Worm (Caenorhabditis elegans) whole organism, L4 larva: ENCODE measurements around the gene csp-2.
"Not testable (repeated sequence)": the region's sequence is repeated elsewhere in the genome, so short reads cannot be mapped to it uniquely, and the experiment has no call there.

Source experiments
- F10B5.3 ChIP-seq: sonication (generic microtip); optimal IDR thresholded peaks from 2 replicates; lab custom pipeline; 2016; ENCODE audit warnings: mild to moderate bottlenecking, missing genetic modification characterization, missing compliant biosample characterization
- F49E8.2 ChIP-seq: sonication (generic microtip); optimal IDR thresholded peaks from 2 replicates; lab custom pipeline; 2016; ENCODE audit warnings: missing compliant biosample characterization, mild to moderate bottlenecking, missing genetic modification characterization, borderline replicate concordance
- R02D3.7 ChIP-seq: fragments of 150-350 bp; sonication (generic microtip); optimal IDR thresholded peaks from 3 replicates; lab custom pipeline; 2014; ENCODE audit warnings: missing biosample characterization, missing genetic modification characterization
- Y105C5A.15 ChIP-seq: fragments of 200-800 bp; sonication (Bioruptor generic); IDR thresholded peaks from 2 replicates; pipeline ENCODE4 v1.3.6; 2022; ENCODE audit warnings: missing genetic modification characterization, missing compliant biosample characterization
- Y48G9A.11 ChIP-seq: fragments of 200-800 bp; sonication (Bioruptor generic); IDR thresholded peaks from 2 replicates; pipeline ENCODE4 v1.3.6; 2022; ENCODE audit warnings: missing genetic modification reagents, missing genetic modification characterization, missing compliant biosample characterization
- Y5F2A.4 ChIP-seq: fragments of 200-800 bp; sonication (Bioruptor generic); optimal IDR thresholded peaks from 2 replicates; lab custom pipeline; 2018; ENCODE audit warnings: mild to moderate bottlenecking, missing genetic modification characterization, missing compliant biosample characterization
- arid-1 ChIP-seq: fragments of 200-800 bp; sonication (Bioruptor generic); conservative IDR thresholded peaks from 2 replicates; pipeline ENCODE4 v1.3.6; 2022; ENCODE audit warnings: missing genetic modification reagents, missing genetic modification characterization, missing compliant biosample characterization
- ceh-32 ChIP-seq: sonication (generic microtip); optimal IDR thresholded peaks from 2 replicates; lab custom pipeline; 2016; ENCODE audit warnings: mild to moderate bottlenecking, missing genetic modification characterization, missing compliant biosample characterization; ENCODE audit not compliant: poor library complexity
- ceh-82 ChIP-seq: sonication (generic microtip); optimal IDR thresholded peaks from 2 replicates; lab custom pipeline; 2017; ENCODE audit warnings: missing biosample characterization, missing genetic modification characterization
- ces-1 ChIP-seq: fragments of 150-350 bp; sonication (generic microtip); optimal IDR thresholded peaks from 4 replicates; lab custom pipeline; 2014; ENCODE audit warnings: missing biosample characterization, missing genetic modification reagents, missing genetic modification characterization
- daf-12 ChIP-seq: fragments of 150-350 bp; optimal IDR thresholded peaks from 2 replicates; lab custom pipeline; 2014; ENCODE audit warnings: missing biosample characterization, missing genetic modification reagents, missing genetic modification characterization
- daf-16 ChIP-seq, 3 experiments: sonication (generic microtip); optimal IDR thresholded peaks; 2 replicates each; lab custom pipeline; 2016 to 2017; ENCODE audit warnings: missing genetic modification characterization in 3 of 3, missing genetic modification reagents in 3 of 3, mild to moderate bottlenecking in 2 of 3, missing compliant biosample characterization in 2 of 3, missing biosample characterization in 1 of 3, moderate library complexity in 1 of 3
- daf-19 ChIP-seq: fragments of 200-800 bp; sonication (Bioruptor generic); conservative IDR thresholded peaks from 2 replicates; pipeline ENCODE4 v1.3.6; 2022; ENCODE audit warnings: missing genetic modification characterization, missing compliant biosample characterization
- dmd-6 ChIP-seq: fragments of 200-800 bp; sonication (Bioruptor generic); IDR thresholded peaks from 2 replicates; pipeline ENCODE4 v1.3.6; 2022; ENCODE audit warnings: missing genetic modification reagents, missing genetic modification characterization, missing compliant biosample characterization
- dmd-8 ChIP-seq: fragments of 200-800 bp; sonication (Bioruptor generic); IDR thresholded peaks from 2 replicates; pipeline ENCODE4 v1.3.6; 2022; ENCODE audit warnings: missing genetic modification characterization, missing compliant biosample characterization
- duxl-1 ChIP-seq: sonication (generic microtip); optimal IDR thresholded peaks from 2 replicates; lab custom pipeline; 2016; ENCODE audit warnings: mild to moderate bottlenecking, missing genetic modification characterization, moderate library complexity, missing compliant biosample characterization; ENCODE audit not compliant: poor library complexity
- dve-1 ChIP-seq: sonication (generic microtip); optimal IDR thresholded peaks from 2 replicates; lab custom pipeline; 2017; ENCODE audit warnings: antibody characterized with exemption, mild to moderate bottlenecking, missing genetic modification characterization, missing compliant biosample characterization; ENCODE audit not compliant: insufficient read depth
- hif-1 ChIP-seq, 2 experiments: sonication (generic microtip); optimal IDR thresholded peaks; 2 replicates each; lab custom pipeline; 2016 to 2017; ENCODE audit warnings: missing compliant biosample characterization in 2 of 2, missing genetic modification characterization in 2 of 2, missing genetic modification reagents in 2 of 2, missing genotype in 2 of 2, mild to moderate bottlenecking in 1 of 2
- hlh-11 ChIP-seq: fragments of 200-800 bp; sonication (Bioruptor generic); optimal IDR thresholded peaks from 2 replicates; lab custom pipeline; 2018; ENCODE audit warnings: mild to moderate bottlenecking, missing genetic modification characterization, missing compliant biosample characterization
- lsy-2 ChIP-seq, 2 experiments: fragments of 150-350 bp in 1 of 2; sonication (generic microtip) in 1 of 2; optimal IDR thresholded peaks; 2 replicates each; lab custom pipeline; 2014 to 2017; ENCODE audit warnings: missing biosample characterization in 2 of 2, missing genetic modification characterization in 2 of 2
- madf-5 ChIP-seq, 2 experiments: fragments of 200-800 bp; sonication (Bioruptor generic); IDR thresholded peaks; 2 replicates each; pipeline ENCODE4 v1.3.6; 2022; ENCODE audit warnings: missing compliant biosample characterization in 2 of 2, missing genetic modification characterization in 2 of 2
- madf-9 ChIP-seq: fragments of 200-800 bp; sonication (Bioruptor generic); conservative IDR thresholded peaks from 2 replicates; pipeline ENCODE4 v1.3.6; 2022; ENCODE audit warnings: missing genetic modification reagents, missing genetic modification characterization, missing compliant biosample characterization
- mdt-29 ChIP-seq: fragments of 200-800 bp; sonication (Bioruptor generic); IDR thresholded peaks from 2 replicates; pipeline ENCODE4 v1.3.6; 2022; ENCODE audit warnings: missing genetic modification reagents, missing genetic modification characterization, missing compliant biosample characterization
- nhr-42 ChIP-seq: fragments of 200-800 bp; sonication (Bioruptor generic); IDR thresholded peaks from 2 replicates; pipeline ENCODE4 v1.3.6; 2022; ENCODE audit warnings: missing genetic modification characterization, missing compliant biosample characterization
- pqm-1 ChIP-seq: sonication (generic microtip); optimal IDR thresholded peaks from 2 replicates; lab custom pipeline; 2017; ENCODE audit warnings: missing biosample characterization, missing genetic modification characterization
- skn-1 ChIP-seq: fragments of 150-350 bp; optimal IDR thresholded peaks from 2 replicates; lab custom pipeline; 2014; ENCODE audit warnings: missing biosample characterization, missing genetic modification characterization
- snpc-1.2 ChIP-seq: fragments of 200-800 bp; sonication (Bioruptor generic); IDR thresholded peaks from 2 replicates; pipeline ENCODE4 v1.3.6; 2022; ENCODE audit warnings: missing genetic modification reagents, missing genetic modification characterization, missing compliant biosample characterization
- unc-62 ChIP-seq, 3 experiments: fragments of 150-350 bp in 1 of 3; sonication (generic microtip); optimal IDR thresholded peaks in 2 of 3; peaks in 1 of 3; 1 replicate in 1 of 3; 2 replicates in 2 of 3; lab custom pipeline; 2014 to 2017; ENCODE audit warnings: missing biosample characterization in 3 of 3, missing genetic modification characterization in 3 of 3, missing genetic modification reagents in 3 of 3, missing genotype in 1 of 3
- zag-1 ChIP-seq: fragments of 150-350 bp; optimal IDR thresholded peaks from 2 replicates; lab custom pipeline; 2014; ENCODE audit warnings: missing biosample characterization, missing genetic modification characterization
- zfp-3 ChIP-seq: fragments of 200-800 bp; sonication (Bioruptor generic); conservative IDR thresholded peaks from 2 replicates; pipeline ENCODE4 v1.3.6; 2022; ENCODE audit warnings: missing genetic modification reagents, missing genetic modification characterization, missing compliant biosample characterization
- zip-11 ChIP-seq: fragments of 200-800 bp; sonication (Bioruptor generic); IDR thresholded peaks from 2 replicates; pipeline ENCODE4 v1.3.6; 2022; ENCODE audit warnings: missing genetic modification characterization, missing compliant biosample characterization
- zip-2 ChIP-seq: fragments of 150-350 bp; optimal IDR thresholded peaks from 2 replicates; lab custom pipeline; 2014; ENCODE audit warnings: missing biosample characterization, missing genetic modification characterization
- ztf-11 ChIP-seq: fragments of 150-350 bp; optimal IDR thresholded peaks from 2 replicates; lab custom pipeline; 2014; ENCODE audit warnings: missing biosample characterization, missing genetic modification characterization

The csp-2 gene

DNA sequence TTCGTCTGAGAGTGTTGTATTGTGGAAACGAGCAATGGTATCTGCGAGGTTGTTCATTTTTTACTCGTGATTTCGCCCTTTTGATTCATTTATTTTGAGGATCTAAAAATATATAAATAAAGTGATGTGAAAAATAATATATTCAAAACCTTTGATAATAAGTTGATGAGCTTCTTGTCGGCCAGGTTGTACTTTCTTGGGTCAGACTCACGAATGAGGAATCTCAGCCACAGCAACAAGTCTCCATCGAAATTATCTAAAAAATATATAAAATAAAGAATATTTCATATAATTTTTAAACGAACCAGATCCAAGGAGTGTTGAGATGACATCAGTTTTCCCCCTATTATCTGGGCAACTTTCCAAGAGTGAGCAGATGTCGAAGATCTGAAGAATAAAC, 34.9 kb downstream of the csp-2 start, which contains the start of gene Y73B6BL.288:
Gene Y73B6BL.288 (minus strand): TSS at position 101 of the 400 bp plus-strand sequence.
- TF ChIP-seq dmd-8: no peak
- TF ChIP-seq madf-9 (GFP tag; lab: Robert Waterston, UW): no peak
- TF ChIP-seq Y5F2A.4 (GFP tag; lab: Kevin White, UChicago): no peak
- no peak for TF ChIP-seq unc-62 (GFP tag; optimal IDR thresholded peaks at IDR 0.05 in 1 of 2; lab: Kevin White, UChicago)
- TF ChIP-seq unc-62 (tag; optimal IDR thresholded peaks at IDR 0.05; lab: Kevin White, UChicago): no peak
- TF ChIP-seq ces-1 (GFP tag; lab: Kevin White, UChicago): no peak
- TF ChIP-seq hlh-11: no peak
- TF ChIP-seq Y48G9A.11: no peak
- TF ChIP-seq nhr-42 (GFP tag; lab: Robert Waterston, UW): no peak
- TF ChIP-seq mdt-29 (GFP tag; lab: Robert Waterston, UW): no peak
- TF ChIP-seq dve-1 (tag; lab: Kevin White, UChicago): no peak
- TF ChIP-seq hif-1 (tag; optimal IDR thresholded peaks at IDR 0.05; lab: Kevin White, UChicago): no peak
- no peak for TF ChIP-seq snpc-1.2 (GFP tag; lab: Robert Waterston, UW)
- TF ChIP-seq zip-2: no peak
- no peak for TF ChIP-seq dmd-6 (GFP tag; lab: Robert Waterston, UW)
- no peak for TF ChIP-seq ceh-32 (tag; lab: Kevin White, UChicago)
- TF ChIP-seq daf-12 (tag; lab: Kevin White, UChicago): no peak
- no peak for TF ChIP-seq zfp-3 (GFP tag; lab: Robert Waterston, UW)
- TF ChIP-seq R02D3.7 (tag; lab: Kevin White, UChicago): no peak
- TF ChIP-seq lsy-2 (tag; optimal IDR thresholded peaks at IDR 0.05; lab: Kevin White, UChicago): no peak

ce11 chrIV:6342876-6343275, 35.3 kb downstream of the csp-2 start, which contains the start of gene Y73B6BL.14:
TSS of gene Y73B6BL.14 (minus strand) at chrIV:6342976.
- TF ChIP-seq F10B5.3 (no peak), arid-1 (GFP tag; lab: Robert Waterston, UW) (no peak), zip-11 (GFP tag; lab: Robert Waterston, UW) (no peak), zfp-3 (GFP tag; lab: Robert Waterston, UW) (no peak), unc-62 (GFP tag; optimal IDR thresholded peaks at IDR 0.05 in 1 of 2; lab: Kevin White, UChicago) (no peak), unc-62 (tag; optimal IDR thresholded peaks at IDR 0.05; lab: Kevin White, UChicago) (no peak), ztf-11 (tag; lab: Kevin White, UChicago) (no peak), pqm-1 (tag; lab: Kevin White, UChicago) (no peak), skn-1 (tag; lab: Kevin White, UChicago) (no peak), daf-12 (tag; lab: Kevin White, UChicago) (no peak), hlh-11 (no peak), duxl-1 (tag; lab: Kevin White, UChicago) (no peak), daf-19 (GFP tag; lab: Robert Waterston, UW) (no peak), Y105C5A.15 (no peak), ceh-82 (no peak), daf-16 (GFP tag; optimal IDR thresholded peaks at IDR 0.05; lab: Kevin White, UChicago) (no peak), daf-16 (tag; optimal IDR thresholded peaks at IDR 0.05; lab: Kevin White, UChicago) (no peak), zip-2 (no peak), F49E8.2 (tag; lab: Kevin White, UChicago) (no peak)

DNA sequence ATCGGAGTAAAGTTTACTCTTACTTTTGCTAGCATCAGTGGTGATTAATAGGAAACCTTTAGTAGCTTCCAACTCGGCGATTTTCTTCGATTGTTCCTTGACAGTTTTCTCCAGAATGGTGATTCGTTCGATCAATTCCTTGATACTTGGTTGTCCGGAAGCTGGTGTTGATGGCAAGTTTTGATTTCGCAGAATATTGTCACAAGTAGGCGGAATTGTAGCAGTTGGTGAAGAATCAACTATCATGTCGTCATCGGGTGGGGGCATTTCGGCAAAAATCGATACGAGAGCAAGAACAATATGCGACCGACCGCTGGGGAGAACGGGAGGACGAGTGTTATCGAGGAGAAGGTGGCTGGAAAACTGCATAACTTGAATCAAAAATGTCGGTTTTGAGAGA, 39.7 kb downstream of the csp-2 start, which contains the start of gene Y73B6BL.289:
Gene Y73B6BL.289 (plus strand): TSS at position 301 of the 400 bp plus-strand sequence.
- not testable (repeated sequence) for TF ChIP-seq madf-5 (GFP tag; IDR thresholded peaks at IDR 0.05; lab: Robert Waterston, UW); zag-1 (tag; lab: Kevin White, UChicago); hif-1 (tag; optimal IDR thresholded peaks at IDR 0.05; lab: Kevin White, UChicago)
- TF ChIP-seq, all 104 proteins: peak for 0; not testable (repeated sequence) for 104

DNA sequence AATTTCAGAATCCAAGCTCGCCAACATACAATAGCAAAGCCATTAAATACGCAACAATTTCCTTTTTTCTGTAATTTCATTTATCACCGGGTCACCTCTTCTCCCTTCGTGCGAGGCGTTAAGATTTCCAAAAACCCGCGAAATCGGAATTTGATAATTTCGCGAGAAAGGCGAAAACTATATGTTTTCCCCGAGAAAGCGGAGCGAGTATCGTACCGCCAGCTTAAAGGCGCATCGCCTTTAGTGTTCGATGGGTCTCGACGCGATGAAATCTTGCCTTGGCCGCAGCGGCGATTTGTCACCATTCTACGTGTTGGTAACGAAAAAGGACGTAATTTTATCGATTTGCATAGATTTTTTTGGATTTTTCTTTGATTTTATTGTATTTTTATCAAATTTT, 40.3 kb downstream of the csp-2 start:
- peak; percentile 75 for TF ChIP-seq snpc-1.2 (GFP tag; lab: Robert Waterston, UW)
- TF ChIP-seq, all 104 proteins: peak for 1; not testable (repeated sequence) for 103
